Worm (Caenorhabditis elegans): ENCODE data around the gene aip-1.

aip-1 gene

ce11 chrV:14002402-14002801, 9.7 kb upstream of the aip-1 start (continued):
- TF ChIP-seq syd-9 (tag; optimal IDR thresholded peaks at IDR 0.05) (no peak), unc-55 (GFP tag; optimal IDR thresholded peaks at IDR 0.05) (peak; percentile 3), nhr-232 (tag; optimal IDR thresholded peaks at IDR 0.05) (no peak), mec-3 (tag; optimal IDR thresholded peaks at IDR 0.05; ENCODE audit: borderline replicate concordance) (no peak)

DNA sequence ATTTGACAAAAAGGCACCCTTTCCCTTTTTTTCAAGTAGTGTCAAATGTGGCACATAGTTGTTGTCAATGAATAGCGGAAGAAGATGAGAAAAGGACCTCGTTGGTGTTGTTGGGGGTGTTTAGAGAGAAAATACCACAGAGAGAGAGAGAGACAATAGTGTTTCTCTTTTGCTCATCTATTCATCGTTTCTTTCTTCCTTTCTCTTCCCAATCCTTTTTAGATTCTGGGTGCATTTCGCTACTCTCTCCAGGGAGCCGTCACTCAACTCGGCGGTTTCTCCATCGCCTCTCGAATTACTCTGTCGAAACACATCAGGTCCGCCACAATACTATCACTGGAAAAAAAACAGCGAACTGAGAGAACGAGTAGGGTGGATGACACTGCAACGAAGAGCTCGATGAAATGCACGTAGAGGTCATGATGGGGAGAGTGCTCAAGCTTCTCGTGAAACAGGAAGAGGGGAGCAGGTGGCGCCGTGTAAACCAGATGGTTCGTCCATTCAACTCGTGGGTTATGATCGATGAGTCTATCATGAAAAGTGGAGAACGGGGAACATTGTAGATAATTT, 8.5 kb upstream of the aip-1 start:
- TF ChIP-seq ceh-34 (tag; optimal IDR thresholded peaks at IDR 0.05) (no peak), mec-3 (tag; optimal IDR thresholded peaks at IDR 0.05; ENCODE audit: borderline replicate concordance) (no peak), zip-5 (tag; optimal IDR thresholded peaks at IDR 0.05) (no peak), pat-9 (tag; optimal IDR thresholded peaks at IDR 0.05) (no peak), unc-42 (tag; optimal IDR thresholded peaks at IDR 0.05) (peak; percentile 13), pros-1 (tag; optimal IDR thresholded peaks at IDR 0.05) (no peak), hlh-8 (tag; optimal IDR thresholded peaks at IDR 0.05) (peak; percentile 21), C38D4.7 (GFP tag; optimal IDR thresholded peaks at IDR 0.05) (no peak), tbx-2 (tag; optimal IDR thresholded peaks at IDR 0.05) (no peak), K02D7.2 (tag; optimal IDR thresholded peaks at IDR 0.05) (no peak)

ce11 chrV:14004342-14004741, 7.8 kb upstream of the aip-1 start:
- no peak for TF ChIP-seq ceh-34 (tag; optimal IDR thresholded peaks at IDR 0.05)
- peak; percentile 28 for TF ChIP-seq unc-42 (tag; optimal IDR thresholded peaks at IDR 0.05)

- TF ChIP-seq ceh-6 (GFP tag; optimal IDR thresholded peaks at IDR 0.05) (no peak), pha-4 (tag; optimal IDR thresholded peaks at IDR 0.05) (no peak), pros-1 (tag; optimal IDR thresholded peaks at IDR 0.05) (no peak), fkh-6 (tag; optimal IDR thresholded peaks at IDR 0.05) (no peak), C38D4.7 (GFP tag; optimal IDR thresholded peaks at IDR 0.05) (no peak), pha-2 (tag; optimal IDR thresholded peaks at IDR 0.05) (no peak)
Observed at ce11 chrV:14005812-14006211, 6.3 kb upstream of the aip-1 start, which contains the start of gene ric-7. Gene ric-7 (minus strand): TSS chrV:14005912.

DNA sequence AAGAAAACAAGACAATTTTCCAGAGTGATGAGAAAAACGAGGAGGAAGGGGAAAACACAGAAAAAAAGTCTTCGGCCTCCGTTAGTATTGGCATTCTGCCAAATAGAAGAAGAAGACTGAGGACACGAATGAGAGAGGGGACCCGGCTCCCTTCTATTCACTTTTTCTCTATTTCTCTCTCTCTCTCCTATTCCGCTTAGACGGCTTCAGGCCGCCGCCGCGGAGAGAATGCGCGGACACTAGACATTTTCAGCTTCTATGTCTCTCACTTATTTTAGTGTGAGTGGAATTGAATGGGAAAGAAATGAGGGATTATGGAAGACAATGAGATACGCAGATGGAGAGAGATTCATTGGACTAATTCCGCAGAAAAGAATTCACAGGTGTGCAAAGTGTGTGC, 5.3 kb upstream of the aip-1 start:
- TF ChIP-seq ceh-31 (tag; optimal IDR thresholded peaks at IDR 0.05) (peak; percentile 35), nhr-11 (tag; optimal IDR thresholded peaks at IDR 0.05) (no peak), unc-42 (tag; optimal IDR thresholded peaks at IDR 0.05) (peak; percentile 20)

- TF ChIP-seq tbx-2 (tag; optimal IDR thresholded peaks at IDR 0.05) (no peak), sox-2 (GFP tag; IDR thresholded peaks at IDR 0.05) (no peak), T23F11.4 (GFP tag; optimal IDR thresholded peaks at IDR 0.05) (no peak)
Observed at ce11 chrV:14008353-14008859, 3.7 kb upstream of the aip-1 start.

DNA sequence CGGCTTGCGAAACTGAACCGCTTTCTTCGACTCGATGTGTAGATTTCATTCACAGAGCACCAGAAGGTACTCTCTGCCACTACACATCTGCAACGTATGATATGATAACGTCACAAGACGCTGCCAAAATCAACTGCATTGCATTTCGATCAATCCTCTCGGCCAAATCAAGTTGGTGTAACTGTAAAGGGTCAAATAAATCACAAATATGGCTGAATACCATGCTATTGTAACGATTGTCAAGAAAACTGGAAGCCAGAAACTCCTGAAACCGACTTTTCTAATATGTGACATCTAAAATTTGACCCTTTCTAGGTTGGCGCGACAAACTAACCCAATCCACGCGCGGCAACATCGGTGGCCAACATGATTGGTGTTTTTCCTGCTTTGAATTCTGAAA, 2.1 kb upstream of the aip-1 start:
- TF ChIP-seq ets-4 (tag; optimal IDR thresholded peaks at IDR 0.05) (no peak), hlh-8 (tag; optimal IDR thresholded peaks at IDR 0.05) (no peak), tbx-2 (tag; optimal IDR thresholded peaks at IDR 0.05) (no peak), C08G9.2 (tag; optimal IDR thresholded peaks at IDR 0.05) (no peak), pros-1 (tag; optimal IDR thresholded peaks at IDR 0.05) (no peak), syd-9 (tag; optimal IDR thresholded peaks at IDR 0.05) (no peak), unc-55 (GFP tag; optimal IDR thresholded peaks at IDR 0.05) (no peak), nfya-1 (tag; optimal IDR thresholded peaks at IDR 0.05) (no peak), ceh-30 (tag; optimal IDR thresholded peaks at IDR 0.05) (no peak), ceh-45 (GFP tag; IDR thresholded peaks at IDR 0.05) (no peak), ceh-9 (tag; optimal IDR thresholded peaks at IDR 0.05) (no peak), rnt-1 (tag; optimal IDR thresholded peaks at IDR 0.05) (no peak), C38D4.7 (GFP tag; optimal IDR thresholded peaks at IDR 0.05) (no peak), zip-5 (tag; optimal IDR thresholded peaks at IDR 0.05) (no peak), pqm-1 (tag; optimal IDR thresholded peaks at IDR 0.05) (no peak), ceh-18 (tag; optimal IDR thresholded peaks at IDR 0.05) (no peak), ztf-16 (tag; optimal IDR thresholded peaks at IDR 0.05) (no peak), madf-2 (tag; optimal IDR thresholded peaks at IDR 0.05) (no peak), fkh-10 (GFP tag; optimal IDR thresholded peaks at IDR 0.05) (no peak)

Data from whole organism, late embryonic.